Fruit fly (Drosophila melanogaster) whole organism, embryonic: ENCODE results near the gene CG46301.
A peak's percentile ranks its signal among the peaks of the same experiment; 100 is the strongest.

Experiments
- Awh ChIP-seq: fragments of 200-800 bp; sonication (Bioruptor generic); IDR thresholded peaks from 2 replicates; pipeline ENCODE4, ENCODE4 v1.3.6; 2022; ENCODE audit warnings: missing biosample characterization, missing genetic modification characterization
- Blimp-1 ChIP-seq: fragments of 200-800 bp; sonication (Bioruptor generic); optimal IDR thresholded peaks from 3 replicates; lab custom pipeline; 2018; ENCODE audit warnings: missing biosample characterization, missing genetic modification characterization, mild to moderate bottlenecking, moderate library complexity, missing genetic modification reagents
- CG10274 ChIP-seq: fragments of 200-800 bp; sonication (Bioruptor generic); optimal IDR thresholded peaks from 3 replicates; lab custom pipeline; 2017; ENCODE audit warnings: missing biosample characterization, mild to moderate bottlenecking, missing genetic modification characterization
- CG11398 ChIP-seq: fragments of 200-800 bp; sonication (Bioruptor generic); optimal IDR thresholded peaks from 2 replicates; lab custom pipeline; 2016; ENCODE audit warnings: missing biosample characterization, missing genetic modification characterization
- CG12071 ChIP-seq: fragments of 200-800 bp; sonication (Bioruptor generic); optimal IDR thresholded peaks from 3 replicates; lab custom pipeline; 2018; ENCODE audit warnings: missing biosample characterization, mild to moderate bottlenecking, missing genetic modification characterization
- CG12155 ChIP-seq: fragments of 200-800 bp; sonication (Bioruptor generic); optimal IDR thresholded peaks from 3 replicates; lab custom pipeline; 2016; ENCODE audit warnings: missing biosample characterization, missing genetic modification characterization
- CG12391 ChIP-seq: fragments of 200-800 bp; sonication (Bioruptor generic); optimal IDR thresholded peaks from 3 replicates; lab custom pipeline; 2018; ENCODE audit warnings: missing biosample characterization, mild to moderate bottlenecking, missing genetic modification characterization, moderate library complexity
- CG13775 ChIP-seq: fragments of 200-800 bp; sonication (Bioruptor generic); optimal IDR thresholded peaks from 3 replicates; lab custom pipeline; 2017; ENCODE audit warnings: missing biosample characterization, mild to moderate bottlenecking, missing genetic modification characterization
- CG15601 ChIP-seq: fragments of 200-800 bp; sonication (Bioruptor generic); optimal IDR thresholded peaks from 3 replicates; lab custom pipeline; 2019; ENCODE audit warnings: missing biosample characterization, mild to moderate bottlenecking, missing genetic modification characterization, moderate library complexity
- CG17912 ChIP-seq: fragments of 200-800 bp; sonication (Bioruptor generic); optimal IDR thresholded peaks from 2 replicates; lab custom pipeline; 2018; ENCODE audit warnings: missing biosample characterization, mild to moderate bottlenecking, missing genetic modification characterization
- CG2875 ChIP-seq: fragments of 200-800 bp; sonication (Bioruptor generic); optimal IDR thresholded peaks from 2 replicates; lab custom pipeline; 2017; ENCODE audit warnings: missing biosample characterization, mild to moderate bottlenecking, missing genetic modification characterization, missing genetic modification reagents
- CG3163 ChIP-seq: fragments of 200-800 bp; sonication (Bioruptor generic); optimal IDR thresholded peaks from 3 replicates; lab custom pipeline; 2016; ENCODE audit warnings: missing biosample characterization, missing genetic modification characterization
- CG4707 ChIP-seq: fragments of 200-800 bp; sonication (Bioruptor generic); optimal IDR thresholded peaks from 2 replicates; lab custom pipeline; 2018; ENCODE audit warnings: missing biosample characterization, mild to moderate bottlenecking, missing genetic modification characterization, moderate library complexity
- CG8944 ChIP-seq: fragments of 200-800 bp; sonication (Bioruptor generic); optimal IDR thresholded peaks from 3 replicates; lab custom pipeline; 2016; ENCODE audit warnings: missing biosample characterization, missing genetic modification characterization
- CG9437 ChIP-seq: fragments of 200-800 bp; sonication (Bioruptor generic); optimal IDR thresholded peaks from 2 replicates; lab custom pipeline; 2018; ENCODE audit warnings: missing biosample characterization, mild to moderate bottlenecking, missing genetic modification characterization
- D19B ChIP-seq: fragments of 200-800 bp; sonication (Bioruptor generic); optimal IDR thresholded peaks from 2 replicates; lab custom pipeline; 2017; ENCODE audit warnings: missing biosample characterization, mild to moderate bottlenecking, missing genetic modification characterization
- Eip74EF ChIP-seq, 2 experiments: fragments of 200-800 bp in 1 of 2; fragments of >200 bp in 1 of 2; sonication (Bioruptor generic) in 1 of 2; optimal IDR thresholded peaks; 2 replicates each; lab custom pipeline; 2017 to 2019; ENCODE audit warnings: missing biosample characterization in 2 of 2, missing genetic modification characterization in 2 of 2, mild to moderate bottlenecking in 1 of 2, moderate library complexity in 1 of 2
- Hr78 ChIP-seq, 2 experiments: fragments of 200-800 bp in 1 of 2; fragments of >200 bp in 1 of 2; sonication (Bioruptor generic) in 1 of 2; optimal IDR thresholded peaks; 2 replicates each; lab custom pipeline; 2017 to 2019; ENCODE audit warnings: missing biosample characterization in 2 of 2, missing genetic modification characterization in 2 of 2, mild to moderate bottlenecking in 1 of 2, moderate library complexity in 1 of 2
- Rx ChIP-seq: fragments of 200-800 bp; sonication (Bioruptor generic); IDR thresholded peaks from 2 replicates; pipeline ENCODE4 v1.3.6; 2022; ENCODE audit warnings: missing biosample characterization, missing genetic modification characterization
- Sry-β ChIP-seq: fragments of 200-800 bp; sonication (Bioruptor generic); optimal IDR thresholded peaks from 2 replicates; lab custom pipeline; 2018; ENCODE audit warnings: missing biosample characterization, mild to moderate bottlenecking, missing genetic modification characterization, moderate library complexity
- Usf ChIP-seq: fragments of 200-800 bp; sonication (Bioruptor generic); optimal IDR thresholded peaks from 2 replicates; lab custom pipeline; 2017; ENCODE audit warnings: missing genotype, missing biosample characterization, missing genetic modification characterization
- ara ChIP-seq: fragments of 200-800 bp; sonication (Bioruptor generic); IDR thresholded peaks from 2 replicates; pipeline ENCODE4 v1.3.6; 2022; ENCODE audit warnings: missing biosample characterization, missing genetic modification characterization
- bab2 ChIP-seq: fragments of 200-800 bp; sonication (Bioruptor generic); optimal IDR thresholded peaks from 2 replicates; lab custom pipeline; 2016; ENCODE audit warnings: missing biosample characterization, missing genetic modification characterization
- chinmo ChIP-seq: fragments of 200-800 bp; sonication (Bioruptor generic); IDR thresholded peaks from 4 replicates; pipeline ENCODE4 v1.3.6; 2022; ENCODE audit warnings: missing biosample characterization, missing genetic modification characterization; ENCODE audit not compliant: partially characterized antibody
- chn ChIP-seq: fragments of 200-800 bp; sonication (Bioruptor generic); optimal IDR thresholded peaks from 2 replicates; lab custom pipeline; 2016; ENCODE audit warnings: missing biosample characterization, missing genetic modification characterization
- cwo ChIP-seq: fragments of 200-800 bp; sonication (Bioruptor generic); optimal IDR thresholded peaks from 3 replicates; lab custom pipeline; 2017; ENCODE audit warnings: missing biosample characterization, missing genetic modification characterization, mild to moderate bottlenecking, moderate library complexity, missing genetic modification reagents
- disco-r ChIP-seq: fragments of 200-800 bp; sonication (Bioruptor generic); optimal IDR thresholded peaks from 2 replicates; lab custom pipeline; 2016; ENCODE audit warnings: missing biosample characterization, missing genetic modification characterization
- exex ChIP-seq: fragments of 200-800 bp; sonication (Bioruptor generic); optimal IDR thresholded peaks from 4 replicates; lab custom pipeline; 2018; ENCODE audit warnings: missing biosample characterization, mild to moderate bottlenecking, missing genetic modification characterization, moderate library complexity
- fu2 ChIP-seq: fragments of 200-800 bp; sonication (Bioruptor generic); optimal IDR thresholded peaks from 2 replicates; lab custom pipeline; 2016; ENCODE audit warnings: missing biosample characterization, missing genetic modification characterization
- grn ChIP-seq: fragments of 200-800 bp; sonication (Bioruptor generic); optimal IDR thresholded peaks from 3 replicates; lab custom pipeline; 2017; ENCODE audit warnings: missing biosample characterization, missing genetic modification characterization
- hkb ChIP-seq, 2 experiments: fragments of 200-800 bp in 1 of 2; fragments of >200 bp in 1 of 2; sonication (Bioruptor generic) in 1 of 2; IDR thresholded peaks in 1 of 2; optimal IDR thresholded peaks in 1 of 2; 2 replicates each; pipeline versions ENCODE4 v1.3.6 to Lab custom; 2017 to 2022; ENCODE audit warnings: missing biosample characterization in 1 of 2, missing genetic modification characterization in 1 of 2
- oc ChIP-seq: fragments of 200-800 bp; sonication (Bioruptor generic); optimal IDR thresholded peaks from 2 replicates; lab custom pipeline; 2018; ENCODE audit warnings: missing biosample characterization, mild to moderate bottlenecking, missing genetic modification characterization, moderate library complexity
- pan ChIP-seq, 4 experiments: fragments of >200 bp in 3 of 4; fragments of 200-800 bp in 1 of 4; sonication (Bioruptor generic) in 1 of 4; optimal IDR thresholded peaks in 3 of 4; IDR thresholded peaks in 1 of 4; 2 replicates each; pipeline versions ENCODE4 v1.3.6 to Lab custom; 2017 to 2022; ENCODE audit warnings: missing biosample characterization in 2 of 4, missing genetic modification characterization in 2 of 4, mixed read lengths in 1 of 4
- pros ChIP-seq: fragments of 200-800 bp; sonication (Bioruptor generic); optimal IDR thresholded peaks from 3 replicates; lab custom pipeline; 2019; ENCODE audit warnings: missing biosample characterization, mild to moderate bottlenecking, missing genetic modification characterization, moderate library complexity
- sim ChIP-seq: fragments of 200-800 bp; sonication (Bioruptor generic); IDR thresholded peaks from 2 replicates; pipeline ENCODE4 v1.3.6; 2022; ENCODE audit warnings: missing biosample characterization, missing genetic modification characterization
- vvl ChIP-seq: fragments of 200-800 bp; sonication (Bioruptor generic); IDR thresholded peaks from 2 replicates; pipeline ENCODE4 v1.3.6; 2022; ENCODE audit warnings: missing biosample characterization, missing genetic modification characterization

CG46301 gene

dm6 chr2L:14180553-14180952 is 76.7 kb downstream of the CG46301 start, which contains the start of gene CG43333 (continued):
- TF ChIP-seq Sry-β (no peak), CG12155 (GFP tag; lab: Kevin White, UChicago) (no peak), CG10274 (GFP tag; lab: Kevin White, UChicago) (no peak), exex (no peak), oc (peak; percentile 16), bab2 (GFP tag; lab: Kevin White, UChicago) (no peak), disco-r (GFP tag; lab: Kevin White, UChicago) (no peak), CG8944 (no peak), hkb (optimal IDR thresholded peaks at IDR 0.05; lab: Kevin White, UChicago) (no peak), hkb (GFP tag; IDR thresholded peaks at IDR 0.05; lab: Robert Waterston, UW) (no peak), sim (GFP tag; lab: Robert Waterston, UW) (no peak), CG2875 (no peak), Rx (no peak), Eip74EF (GFP tag; optimal IDR thresholded peaks at IDR 0.05; lab: Kevin White, UChicago) (no peak), vvl (GFP tag; lab: Robert Waterston, UW) (peak; percentile 52; the same call in 1 of the 2 replicates), CG15601 (tag; lab: Kevin White, UChicago) (no peak), CG13775 (GFP tag; lab: Kevin White, UChicago) (no peak), Blimp-1 (GFP tag; lab: Kevin White, UChicago) (peak; percentile 47), Awh (0 out of 2 replicates have a peak, but pooled peaks have one; percentile 19), CG17912 (GFP tag; lab: Kevin White, UChicago) (no peak), chn (GFP tag; lab: Kevin White, UChicago) (no peak), Usf (GFP tag; lab: Kevin White, UChicago) (no peak), chinmo (GFP tag; lab: Robert Waterston, UW) (0 out of 4 replicates have a peak, but pooled peaks have one; percentile 40), cwo (no peak), CG11398 (GFP tag; lab: Kevin White, UChicago) (no peak), CG3163 (GFP tag; lab: Kevin White, UChicago) (peak; percentile 66), CG12071 (no peak)

dm6 chr2L:14181839-14182238 is 77.9 kb downstream of the CG46301 start:
- TF ChIP-seq Blimp-1 (GFP tag; lab: Kevin White, UChicago) (peak; percentile 35), pan (optimal IDR thresholded peaks at IDR 0.05; lab: Kevin White, UChicago) (no peak), pan (GFP tag; optimal IDR thresholded peaks at IDR 0.05 in 1 of 2, IDR thresholded peaks at IDR 0.05 in 1 of 2) (no peak), oc (peak; percentile 71), fu2 (no peak), CG9437 (GFP tag; lab: Kevin White, UChicago) (no peak)

dm6 chr2L:14182896-14183550 is 79.1 kb downstream of the CG46301 start:
- TF ChIP-seq grn (GFP tag; lab: Kevin White, UChicago) (peak; percentile 1), Hr78 (GFP tag; optimal IDR thresholded peaks at IDR 0.05; lab: Kevin White, UChicago) (peak in 1 of 2 experiments; percentile 65), D19B (no peak), ara (GFP tag; lab: Robert Waterston, UW) (0 out of 2 replicates have a peak, but pooled peaks have one; percentile 13), CG12391 (no peak), pros (GFP tag; lab: Kevin White, UChicago) (peak; percentile 99), CG4707 (GFP tag; lab: Kevin White, UChicago) (no peak), Blimp-1 (GFP tag; lab: Kevin White, UChicago) (peak; percentile 97)
- TF ChIP-seq, all 482 proteins: peak for 5
